Fruit fly (Drosophila melanogaster): ENCODE data around the gene Hacd1.
A peak's percentile ranks its signal among the peaks of the same experiment; 100 is the strongest.

Gene Hacd1

dm6 chr2L:12044613-12045350 lies 42.7 kb upstream of the Hacd1 start, which contains the start of gene CG6785 (continued):
- TF ChIP-seq CG6163 (GFP tag; IDR thresholded peaks at IDR 0.05) (peak; percentile 77), achi (GFP tag; optimal IDR thresholded peaks at IDR 0.05) (peak; percentile 81), CG4318 (GFP tag; optimal IDR thresholded peaks at IDR 0.05) (no peak), CG8632 (GFP tag; optimal IDR thresholded peaks at IDR 0.05) (peak; percentile 89), CG15336 (GFP tag; IDR thresholded peaks at IDR 0.05) (peak; percentile 93), topi (GFP tag; optimal IDR thresholded peaks at IDR 0.05) (peak; percentile 79), Hr39 (GFP tag; optimal IDR thresholded peaks at IDR 0.05) (peak; percentile 70), fd59A (GFP tag; optimal IDR thresholded peaks at IDR 0.05) (peak; percentile 58), OdsH (GFP tag; optimal IDR thresholded peaks at IDR 0.05) (peak; percentile 81), CG8119 (GFP tag; IDR thresholded peaks at IDR 0.05) (peak; percentile 91; the same call in 2 of the 3 replicates)

- TF ChIP-seq CG34406 (GFP tag; optimal IDR thresholded peaks at IDR 0.05), result no peak
- TF ChIP-seq Eip78C (GFP tag), result peak; percentile 7
- no peak for TF ChIP-seq CG11294 (GFP tag; IDR thresholded peaks at IDR 0.05)
- TF ChIP-seq vri (GFP tag; optimal IDR thresholded peaks at IDR 0.05), result peak; percentile 12
- peak; percentile 8 for TF ChIP-seq dsx (GFP tag; optimal IDR thresholded peaks at IDR 0.05; ENCODE audit: poor library complexity, severe bottlenecking)
Measured at dm6 chr2L:12040510-12040909, 38.4 kb upstream of the Hacd1 start, which contains the start of gene CG6766. Gene CG6766, minus strand, starts transcription at chr2L:12040689.

dm6 chr2L:12038177-12038581 lies 36.1 kb upstream of the Hacd1 start, which contains the start of gene Tom70:
Gene Tom70, minus strand, starts transcription at chr2L:12038511.
- TF ChIP-seq CG10631 (GFP tag; optimal IDR thresholded peaks at IDR 0.05), result no peak
- peak; percentile 97 for TF ChIP-seq vri (GFP tag; optimal IDR thresholded peaks at IDR 0.05)
- peak; percentile 25 for TF ChIP-seq dsx (GFP tag; optimal IDR thresholded peaks at IDR 0.05; ENCODE audit: poor library complexity, severe bottlenecking)

- no peak for TF ChIP-seq CG6792 (GFP tag; optimal IDR thresholded peaks at IDR 0.05)
- TF ChIP-seq CG6163 (GFP tag; IDR thresholded peaks at IDR 0.05), result no peak
- no peak for TF ChIP-seq CG9139 (GFP tag; optimal IDR thresholded peaks at IDR 0.05)
- no peak for TF ChIP-seq CG3032 (tag; optimal IDR thresholded peaks at IDR 0.05)
- no peak for TF ChIP-seq CG31627 (GFP tag; optimal IDR thresholded peaks at IDR 0.05)
- no peak for TF ChIP-seq CG6854 (GFP tag; optimal IDR thresholded peaks at IDR 0.05)
Measured at dm6 chr2L:12033890-12034289, 31.8 kb upstream of the Hacd1 start, which contains the start of gene CG18788. Gene CG18788, plus strand, starts transcription at chr2L:12034190.

- TF ChIP-seq Ets21C (GFP tag; optimal IDR thresholded peaks at IDR 0.05) (no peak), cyc (GFP tag; optimal IDR thresholded peaks at IDR 0.05) (no peak), svp (GFP tag) (peak; percentile 25), vri (GFP tag; optimal IDR thresholded peaks at IDR 0.05) (peak; percentile 57), Eip93F (GFP tag; optimal IDR thresholded peaks at IDR 0.05) (peak; percentile 2)
Measured at dm6 chr2L:12030552-12031131, 28.6 kb upstream of the Hacd1 start.

DNA sequence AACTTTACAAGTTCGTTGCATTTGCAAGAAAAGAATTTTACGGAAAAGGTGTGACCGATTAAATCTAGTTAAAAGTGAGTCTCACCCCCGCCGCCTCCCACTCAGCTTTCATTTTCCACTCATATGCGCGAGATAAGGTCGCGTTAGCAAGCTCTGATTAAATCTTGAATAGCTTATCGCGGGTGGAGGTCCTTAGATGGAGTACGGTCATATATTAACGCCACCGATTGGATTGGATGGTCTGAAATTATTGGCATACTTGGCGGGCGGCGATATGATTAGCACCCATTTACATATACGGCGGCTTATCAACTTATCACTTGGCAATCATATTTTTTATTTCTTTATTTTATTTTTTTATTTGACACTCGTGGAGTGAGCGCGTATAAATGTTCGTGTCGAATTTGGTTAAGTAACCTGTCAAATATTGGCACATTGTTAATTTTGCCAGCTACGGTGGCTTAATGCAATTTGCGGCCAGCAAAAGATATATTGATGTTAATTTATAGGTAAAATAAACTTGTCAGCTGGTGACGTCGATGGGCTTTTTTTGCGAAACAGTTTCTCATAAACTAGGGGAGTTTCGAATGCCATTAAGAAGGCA lies 27.6 kb upstream of the Hacd1 start:
- TF ChIP-seq vri (GFP tag; optimal IDR thresholded peaks at IDR 0.05), result peak; percentile 66
- no peak for TF ChIP-seq Hr38 (GFP tag; optimal IDR thresholded peaks at IDR 0.05)
- no peak for TF ChIP-seq CG11762 (GFP tag; optimal IDR thresholded peaks at IDR 0.05; ENCODE audit: insufficient read depth)
- TF ChIP-seq svp (GFP tag), result peak; percentile 84
- no peak for TF ChIP-seq CG9139 (GFP tag; optimal IDR thresholded peaks at IDR 0.05)

All from whole organism, prepupa.